Worm (Caenorhabditis elegans): ENCODE data around the gene C44H4.6.

DNA sequence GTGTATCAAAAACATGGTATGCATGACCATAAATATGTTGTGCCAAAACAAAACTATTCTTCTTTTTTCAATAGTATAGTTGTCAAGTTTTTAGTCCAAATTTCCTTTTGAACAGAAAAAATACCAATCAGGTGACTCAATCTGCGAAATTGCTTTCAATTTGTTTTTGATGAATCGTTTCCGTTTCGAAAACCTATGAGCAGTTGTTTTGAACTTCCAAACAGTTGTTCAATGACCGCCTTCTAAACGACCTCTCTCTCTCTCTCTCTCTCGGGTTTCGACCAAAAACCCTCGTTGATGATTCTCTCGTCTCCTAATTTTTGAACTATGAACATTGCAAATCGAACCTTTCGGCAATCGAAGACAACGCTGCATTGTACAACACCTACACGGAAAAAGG is 33.1 kb downstream of the C44H4.6 start:
- TF ChIP-seq ceh-13 (GFP tag; optimal IDR thresholded peaks at IDR 0.05) (no peak), ama-1 (optimal IDR thresholded peaks at IDR 0.05) (no peak), ets-7 (tag; optimal IDR thresholded peaks at IDR 0.05) (no peak), sea-1 (GFP tag; conservative IDR thresholded peaks at IDR 0.05) (no peak), hmbx-1 (tag; optimal IDR thresholded peaks at IDR 0.05) (no peak), tra-4 (tag; optimal IDR thresholded peaks at IDR 0.05) (no peak), tbx-37 (GFP tag; conservative IDR thresholded peaks at IDR 0.05) (no peak), F13C5.2 (tag; optimal IDR thresholded peaks at IDR 0.05) (no peak), ceh-36 (tag; optimal IDR thresholded peaks at IDR 0.05) (no peak), flt-1 (GFP tag; IDR thresholded peaks at IDR 0.05) (no peak)

Measured in whole organism, early embryonic.